Fruit fly (Drosophila melanogaster): ENCODE data around the gene CG11249.
A peak's percentile ranks its signal among the peaks of the same experiment; 100 is the strongest.

Gene CG11249

DNA sequence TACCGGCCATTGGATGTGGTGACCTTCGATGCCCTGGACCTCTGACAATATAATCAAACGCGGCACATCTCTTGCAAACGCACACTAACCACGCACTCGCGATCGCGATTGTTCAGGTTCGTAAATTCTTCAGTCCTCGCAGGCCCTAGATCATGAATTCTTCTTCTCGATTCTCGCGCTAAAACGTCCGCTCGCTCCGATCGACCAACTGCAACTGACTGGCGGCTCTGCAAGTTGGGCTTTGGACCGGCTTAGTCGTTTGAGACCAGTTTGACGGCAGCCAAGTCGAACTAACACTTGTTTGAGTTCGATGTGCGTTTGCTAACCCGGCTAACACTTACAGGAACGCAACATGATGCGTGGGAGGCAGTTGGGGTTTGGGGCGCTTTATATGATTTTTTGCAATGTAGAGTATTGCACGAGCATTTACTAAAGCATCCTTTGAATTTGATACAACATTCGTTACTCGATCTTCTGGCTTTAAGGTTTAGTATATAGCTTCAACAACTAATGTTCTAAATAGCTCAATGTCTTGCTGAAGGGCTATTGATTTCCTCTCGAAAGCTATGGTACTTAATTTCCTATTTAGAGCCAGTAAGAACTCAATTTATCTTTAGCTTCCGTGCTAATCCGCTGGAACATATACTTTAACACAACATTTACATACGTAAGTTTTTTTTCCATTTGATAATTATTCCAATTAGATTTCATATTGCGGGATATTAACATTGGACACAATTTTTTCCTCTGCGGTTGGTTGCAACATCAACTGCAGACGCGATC is 34.4 kb downstream of the CG11249 start, which contains the start of gene CG32447:
TSS of gene CG32447 (minus strand) at position 222 of the 783 bp plus-strand sequence.
- TF ChIP-seq Sox15 (GFP tag; optimal IDR thresholded peaks at IDR 0.05) (no peak), CG6276 (GFP tag; optimal IDR thresholded peaks at IDR 0.05) (peak; percentile 11), Sox14 (GFP tag; optimal IDR thresholded peaks at IDR 0.05) (no peak), CG15336 (GFP tag; IDR thresholded peaks at IDR 0.05) (no peak; the same call in 1 of the 2 replicates), CG11902 (GFP tag; optimal IDR thresholded peaks at IDR 0.05) (no peak), CG1621 (tag; optimal IDR thresholded peaks at IDR 0.05) (no peak), fd59A (GFP tag; optimal IDR thresholded peaks at IDR 0.05) (no peak), CG4318 (GFP tag; optimal IDR thresholded peaks at IDR 0.05) (no peak), Eip78C (GFP tag) (peak; percentile 63), CG6163 (GFP tag; IDR thresholded peaks at IDR 0.05) (no peak), Eip93F (GFP tag; optimal IDR thresholded peaks at IDR 0.05) (no peak), CG11294 (GFP tag; IDR thresholded peaks at IDR 0.05) (no peak), dac (GFP tag; optimal IDR thresholded peaks at IDR 0.05) (no peak), topi (GFP tag; optimal IDR thresholded peaks at IDR 0.05) (no peak), Ets96B (tag; optimal IDR thresholded peaks at IDR 0.05) (no peak), pdm3 (GFP tag; optimal IDR thresholded peaks at IDR 0.05) (no peak), Hr39 (GFP tag; optimal IDR thresholded peaks at IDR 0.05) (no peak), CG8319 (GFP tag; optimal IDR thresholded peaks at IDR 0.05) (no peak), esn (GFP tag; optimal IDR thresholded peaks at IDR 0.05) (no peak), achi (GFP tag; optimal IDR thresholded peaks at IDR 0.05) (no peak), Hr4 (GFP tag; optimal IDR thresholded peaks at IDR 0.05) (peak; percentile 22), CG16779 (tag; optimal IDR thresholded peaks at IDR 0.05) (no peak), salr (GFP tag; optimal IDR thresholded peaks at IDR 0.05) (peak in 1 of 2 experiments; percentile 13), Hr38 (GFP tag; optimal IDR thresholded peaks at IDR 0.05) (no peak), CG6854 (GFP tag; optimal IDR thresholded peaks at IDR 0.05) (no peak), CG32006 (GFP tag; optimal IDR thresholded peaks at IDR 0.05) (peak; percentile 59), CG3032 (tag; optimal IDR thresholded peaks at IDR 0.05) (no peak), spab (GFP tag; optimal IDR thresholded peaks at IDR 0.05) (no peak), Met (GFP tag; optimal IDR thresholded peaks at IDR 0.05) (no peak)

DNA sequence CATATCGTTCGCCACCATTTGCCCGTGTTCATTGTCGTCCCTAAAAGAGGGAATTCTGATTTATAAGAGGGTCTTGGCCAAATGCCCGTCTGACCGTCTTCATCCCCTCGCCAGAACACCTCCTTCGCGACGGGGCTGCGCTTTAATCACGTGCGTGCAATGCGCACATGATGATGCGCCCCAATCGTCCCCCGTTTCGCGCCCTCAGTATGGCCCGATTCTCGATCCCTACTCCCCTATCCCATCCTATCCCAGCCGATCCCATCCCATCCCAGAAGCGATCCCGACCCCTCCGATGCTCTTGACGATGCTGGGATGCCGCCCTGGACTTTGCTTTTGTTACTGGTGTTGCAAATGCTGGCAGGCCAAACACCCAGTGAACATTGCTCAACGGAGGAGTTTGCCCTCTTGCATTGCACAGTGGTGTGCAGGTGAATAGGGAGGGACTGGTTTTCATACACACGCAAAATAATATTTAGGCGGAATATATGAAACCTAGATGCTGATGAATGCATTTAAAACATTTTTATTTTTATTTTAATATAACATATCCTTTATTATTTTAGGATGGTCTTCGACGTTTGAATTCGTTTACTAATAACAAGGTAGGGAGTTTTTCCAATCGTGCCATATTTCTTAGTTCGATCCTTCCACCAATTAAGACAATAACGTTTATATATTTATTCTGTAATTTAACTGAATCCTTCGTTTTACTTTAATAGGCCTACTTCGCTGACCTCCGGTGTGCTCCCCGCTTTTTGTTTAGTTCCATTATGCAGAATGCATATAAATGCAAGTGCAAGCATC is 38.0 kb downstream of the CG11249 start:
- TF ChIP-seq Ets96B (tag; optimal IDR thresholded peaks at IDR 0.05), result peak; percentile 88
- TF ChIP-seq net (GFP tag; optimal IDR thresholded peaks at IDR 0.05), result peak; percentile 84
- TF ChIP-seq acj6 (GFP tag; optimal IDR thresholded peaks at IDR 0.05), result peak; percentile 88
- TF ChIP-seq svp (GFP tag), result peak; percentile 90
- TF ChIP-seq Blimp-1 (GFP tag; optimal IDR thresholded peaks at IDR 0.05), result peak; percentile 67
- peak; percentile 51 for TF ChIP-seq Eip75B (GFP tag; optimal IDR thresholded peaks at IDR 0.05)
- TF ChIP-seq OdsH (GFP tag; optimal IDR thresholded peaks at IDR 0.05), result peak; percentile 84
- 0 out of 2 replicates have a peak, but pooled peaks have one; percentile 26 for TF ChIP-seq Gug (GFP tag; IDR thresholded peaks at IDR 0.05)
- TF ChIP-seq CG8632 (GFP tag; optimal IDR thresholded peaks at IDR 0.05), result peak; percentile 83
- TF ChIP-seq ss (GFP tag; optimal IDR thresholded peaks at IDR 0.05), result peak; percentile 78 to 90
- peak; percentile 63 for TF ChIP-seq Lpt (GFP tag; optimal IDR thresholded peaks at IDR 0.05)
- TF ChIP-seq lz (GFP tag; optimal IDR thresholded peaks at IDR 0.05), result peak; percentile 64
- peak; percentile 91 for TF ChIP-seq spab (GFP tag; optimal IDR thresholded peaks at IDR 0.05)
- peak; percentile 70 for TF ChIP-seq Hr4 (GFP tag; optimal IDR thresholded peaks at IDR 0.05)
- peak; percentile 75 for TF ChIP-seq cyc (GFP tag; optimal IDR thresholded peaks at IDR 0.05)
- peak; percentile 47 for TF ChIP-seq CG16779 (tag; optimal IDR thresholded peaks at IDR 0.05)
- TF ChIP-seq Smox (GFP tag; optimal IDR thresholded peaks at IDR 0.05), result peak; percentile 78
- TF ChIP-seq CG3032 (tag; optimal IDR thresholded peaks at IDR 0.05), result peak; percentile 88
- TF ChIP-seq Met (GFP tag; optimal IDR thresholded peaks at IDR 0.05), result peak; percentile 82
- peak; percentile 68 for TF ChIP-seq CG6276 (GFP tag; optimal IDR thresholded peaks at IDR 0.05)
- peak; percentile 87 for TF ChIP-seq CG32006 (GFP tag; optimal IDR thresholded peaks at IDR 0.05)
- TF ChIP-seq Sox102F (GFP tag; optimal IDR thresholded peaks at IDR 0.05), result peak; percentile 77
- peak; percentile 21 for TF ChIP-seq CG6854 (GFP tag; optimal IDR thresholded peaks at IDR 0.05)
- peak; percentile 64 for TF ChIP-seq vri (GFP tag; optimal IDR thresholded peaks at IDR 0.05)
- TF ChIP-seq salr (GFP tag; optimal IDR thresholded peaks at IDR 0.05), result peak; percentile 44 to 85
- peak; percentile 69 for TF ChIP-seq pdm3 (GFP tag; optimal IDR thresholded peaks at IDR 0.05)
- TF ChIP-seq Eip78C (GFP tag), result peak; percentile 96
- peak; percentile 85 for TF ChIP-seq achi (GFP tag; optimal IDR thresholded peaks at IDR 0.05)
- TF ChIP-seq CG6163 (GFP tag; IDR thresholded peaks at IDR 0.05), result peak; percentile 63; the same call in 2 of the 3 replicates
- peak; percentile 81 for TF ChIP-seq dsx (GFP tag; optimal IDR thresholded peaks at IDR 0.05; ENCODE audit: poor library complexity, severe bottlenecking)
- peak; percentile 59 for TF ChIP-seq CG8319 (GFP tag; optimal IDR thresholded peaks at IDR 0.05)
- TF ChIP-seq dac (GFP tag; optimal IDR thresholded peaks at IDR 0.05), result no peak
